Worm (Caenorhabditis elegans) whole organism, L4 larva: ENCODE data around the gene dnc-4.
A peak's percentile ranks its signal among the peaks of the same experiment; 100 is the strongest.

Experiments used
- R02D3.7 ChIP-seq: fragments of 150-350 bp; sonication (generic microtip); optimal IDR thresholded peaks from 3 replicates; lab custom pipeline; 2014; ENCODE audit warnings: missing biosample characterization, missing genetic modification characterization
- T26A8.4 ChIP-seq: fragments of 200-800 bp; sonication (Bioruptor generic); IDR thresholded peaks from 2 replicates; pipeline ENCODE4 v1.3.6; 2022; ENCODE audit warnings: missing genetic modification characterization, missing compliant biosample characterization
- ceh-82 ChIP-seq: sonication (generic microtip); optimal IDR thresholded peaks from 2 replicates; lab custom pipeline; 2017; ENCODE audit warnings: missing biosample characterization, missing genetic modification characterization
- nhr-28 ChIP-seq: fragments of 150-350 bp; optimal IDR thresholded peaks from 2 replicates; lab custom pipeline; 2014; ENCODE audit warnings: missing biosample characterization, missing genetic modification characterization
- php-3 ChIP-seq: fragments of 200-800 bp; sonication (Bioruptor generic); IDR thresholded peaks from 2 replicates; pipeline ENCODE4 v1.3.6; 2022; ENCODE audit warnings: missing genetic modification reagents, missing genetic modification characterization, missing compliant biosample characterization
- pqm-1 ChIP-seq: sonication (generic microtip); optimal IDR thresholded peaks from 2 replicates; lab custom pipeline; 2017; ENCODE audit warnings: missing biosample characterization, missing genetic modification characterization
- skn-1 ChIP-seq: fragments of 150-350 bp; optimal IDR thresholded peaks from 2 replicates; lab custom pipeline; 2014; ENCODE audit warnings: missing biosample characterization, missing genetic modification characterization

ce11 chrIV:8028372-8028771, 8.8 kb upstream of the dnc-4 start:
- no peak for TF ChIP-seq skn-1 (tag; lab: Kevin White, UChicago)
- peak; percentile 49 for TF ChIP-seq pqm-1 (tag; lab: Kevin White, UChicago)
- TF ChIP-seq php-3, result no peak
- peak; percentile 68 for TF ChIP-seq nhr-28
- TF ChIP-seq R02D3.7, result no peak
- TF ChIP-seq ceh-82, result no peak
- no peak for TF ChIP-seq T26A8.4 (GFP tag; lab: Robert Waterston, UW)
